Worm (Caenorhabditis elegans) whole organism, mixed stage, embryonic: Measurements from ENCODE around the gene F36F12.7.

ENCODE experiments used
- M03D4.4 ChIP-seq: sonication (generic microtip); optimal IDR thresholded peaks from 2 replicates; lab custom pipeline; 2017; ENCODE audit warnings: mild to moderate bottlenecking, missing genetic modification characterization, missing compliant biosample characterization
- bed-3 ChIP-seq: fragments of 200-800 bp; sonication (Bioruptor generic); optimal IDR thresholded peaks from 3 replicates; lab custom pipeline; 2018; ENCODE audit warnings: mild to moderate bottlenecking, missing genetic modification characterization, moderate library complexity, missing compliant biosample characterization
- blmp-1 ChIP-seq: fragments of 150-350 bp; optimal IDR thresholded peaks from 2 replicates; lab custom pipeline; 2014; ENCODE audit warnings: missing biosample characterization, missing genetic modification characterization
- ceh-39 ChIP-seq: fragments of 150-350 bp; optimal IDR thresholded peaks from 2 replicates; lab custom pipeline; 2014; ENCODE audit warnings: missing biosample characterization, missing genetic modification characterization
- ceh-43 ChIP-seq: fragments of 200-800 bp; sonication (Bioruptor generic); optimal IDR thresholded peaks from 2 replicates; lab custom pipeline; 2018; ENCODE audit warnings: mild to moderate bottlenecking, missing genetic modification characterization, moderate library complexity, missing compliant biosample characterization
- ces-1 ChIP-seq: fragments of 150-350 bp; optimal IDR thresholded peaks from 2 replicates; lab custom pipeline; 2014; ENCODE audit warnings: missing biosample characterization, missing genetic modification reagents, missing genetic modification characterization
- cnd-1 ChIP-seq: fragments of 200-800 bp; sonication (Bioruptor generic); optimal IDR thresholded peaks from 2 replicates; lab custom pipeline; 2018; ENCODE audit warnings: mild to moderate bottlenecking, missing genetic modification characterization, missing compliant biosample characterization
- drap-1 ChIP-seq: fragments of 200-800 bp; sonication (Bioruptor generic); optimal IDR thresholded peaks from 3 replicates; lab custom pipeline; 2018; ENCODE audit warnings: mild to moderate bottlenecking, missing genetic modification characterization, missing compliant biosample characterization
- elt-1 ChIP-seq: sonication (generic microtip); optimal IDR thresholded peaks from 2 replicates; lab custom pipeline; 2017; ENCODE audit warnings: missing genetic modification characterization, mild to moderate bottlenecking, missing compliant biosample characterization, antibody characterized with exemption, moderate library complexity, borderline replicate concordance; ENCODE audit not compliant: insufficient read depth
- elt-3 ChIP-seq: fragments of 150-350 bp; optimal IDR thresholded peaks from 2 replicates; lab custom pipeline; 2014; ENCODE audit warnings: missing biosample characterization, missing genetic modification characterization
- ham-2 ChIP-seq: fragments of 200-800 bp; sonication (Bioruptor generic); optimal IDR thresholded peaks from 2 replicates; lab custom pipeline; 2018; ENCODE audit warnings: mild to moderate bottlenecking, missing genetic modification characterization, missing compliant biosample characterization
- hlh-1 ChIP-seq: fragments of 150-350 bp; optimal IDR thresholded peaks from 2 replicates; lab custom pipeline; 2014; ENCODE audit warnings: missing biosample characterization, missing genetic modification reagents, missing genetic modification characterization
- lin-13 ChIP-seq: fragments of 150-350 bp; optimal IDR thresholded peaks from 2 replicates; lab custom pipeline; 2014; ENCODE audit warnings: missing biosample characterization, missing genetic modification characterization
- lin-32 ChIP-seq: fragments of 200-800 bp; sonication (Bioruptor generic); optimal IDR thresholded peaks from 2 replicates; lab custom pipeline; 2018; ENCODE audit warnings: mild to moderate bottlenecking, missing genetic modification characterization, missing compliant biosample characterization
- lsy-2 ChIP-seq: fragments of 150-350 bp; optimal IDR thresholded peaks from 2 replicates; lab custom pipeline; 2014; ENCODE audit warnings: missing biosample characterization, missing genetic modification characterization
- mab-5 ChIP-seq: fragments of 150-350 bp; optimal IDR thresholded peaks from 2 replicates; lab custom pipeline; 2014; ENCODE audit warnings: missing biosample characterization, missing genetic modification characterization
- mls-2 ChIP-seq: sonication (generic microtip); optimal IDR thresholded peaks from 2 replicates; lab custom pipeline; 2016; ENCODE audit warnings: mild to moderate bottlenecking, missing genetic modification characterization, moderate library complexity, missing compliant biosample characterization
- nhr-2 ChIP-seq: fragments of 150-350 bp; optimal IDR thresholded peaks from 2 replicates; lab custom pipeline; 2014; ENCODE audit warnings: missing biosample characterization, missing genetic modification characterization
- nhr-237 ChIP-seq: fragments of 150-350 bp; optimal IDR thresholded peaks from 2 replicates; lab custom pipeline; 2014; ENCODE audit warnings: missing biosample characterization, missing genetic modification characterization
- nhr-28 ChIP-seq: fragments of 150-350 bp; optimal IDR thresholded peaks from 2 replicates; lab custom pipeline; 2014; ENCODE audit warnings: missing biosample characterization, missing genetic modification characterization
- nhr-76 ChIP-seq: sonication (generic microtip); optimal IDR thresholded peaks from 2 replicates; lab custom pipeline; 2017; ENCODE audit warnings: missing biosample characterization, missing genetic modification characterization
- pha-4 ChIP-seq: fragments of 150-350 bp; optimal IDR thresholded peaks from 2 replicates; lab custom pipeline; 2018; ENCODE audit warnings: missing biosample characterization, missing genetic modification reagents, missing genetic modification characterization
- sem-2 ChIP-seq: fragments of 200-800 bp; sonication (Bioruptor generic); optimal IDR thresholded peaks from 2 replicates; lab custom pipeline; 2018; ENCODE audit warnings: mild to moderate bottlenecking, missing genetic modification characterization, missing compliant biosample characterization
- sptf-1 ChIP-seq: sonication (generic microtip); optimal IDR thresholded peaks from 2 replicates; lab custom pipeline; 2017; ENCODE audit warnings: mild to moderate bottlenecking, missing genetic modification characterization, moderate library complexity, missing compliant biosample characterization
- unc-120 ChIP-seq: sonication (generic microtip); optimal IDR thresholded peaks from 2 replicates; lab custom pipeline; 2017; ENCODE audit warnings: missing genetic modification characterization, missing compliant biosample characterization; ENCODE audit not compliant: poor library complexity, severe bottlenecking
- zip-8 ChIP-seq: fragments of 150-350 bp; optimal IDR thresholded peaks from 2 replicates; lab custom pipeline; 2014; ENCODE audit warnings: missing biosample characterization, missing genetic modification characterization

Gene F36F12.7

DNA sequence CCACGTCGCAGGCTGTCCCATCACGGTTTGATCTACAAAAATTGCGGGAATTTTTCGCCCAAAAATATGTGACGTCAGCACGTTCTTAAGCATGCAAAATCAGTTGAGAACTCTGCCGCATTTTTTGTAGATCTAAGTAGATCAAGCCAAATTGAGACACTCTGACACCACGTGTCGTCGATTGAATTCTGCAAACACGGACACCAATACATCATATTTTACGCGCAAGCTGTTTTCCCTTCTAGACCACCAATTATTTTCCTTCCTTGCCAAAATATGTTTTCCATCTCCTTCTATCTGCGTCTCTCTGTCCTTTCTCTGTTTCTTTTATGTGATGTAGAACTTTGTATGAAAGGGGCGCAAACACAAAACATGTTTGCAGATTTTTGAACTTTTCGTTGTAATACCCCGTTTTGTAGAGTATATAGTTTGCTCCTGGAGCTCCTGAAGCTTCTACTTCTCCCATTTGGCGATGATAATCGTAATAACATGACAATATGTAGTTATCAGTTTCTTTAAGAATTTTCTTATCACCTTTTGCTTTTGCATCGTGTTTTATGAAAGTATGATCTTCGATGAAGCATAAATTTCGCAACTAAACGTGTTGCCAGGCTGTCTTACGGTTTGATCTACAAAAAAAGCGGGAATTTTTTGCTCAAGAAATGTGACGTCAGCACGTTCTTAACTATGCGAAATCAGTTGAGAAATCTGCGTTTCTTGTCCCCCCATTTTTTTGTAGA, 43.2 kb upstream of the F36F12.7 start:
- TF ChIP-seq elt-1 (tag; lab: Kevin White, UChicago) (no peak), lsy-2 (tag; lab: Kevin White, UChicago) (no peak), ceh-43 (GFP tag; lab: Kevin White, UChicago) (no peak), sptf-1 (tag; lab: Kevin White, UChicago) (no peak), mab-5 (no peak), pha-4 (tag; lab: Kevin White, UChicago) (no peak), sem-2 (GFP tag; lab: Kevin White, UChicago) (no peak), zip-8 (tag; lab: Kevin White, UChicago) (no peak), cnd-1 (tag; lab: Kevin White, UChicago) (no peak), ces-1 (GFP tag; lab: Kevin White, UChicago) (no peak), lin-13 (tag; lab: Kevin White, UChicago) (no peak), ceh-39 (tag; lab: Kevin White, UChicago) (no peak), drap-1 (GFP tag; lab: Kevin White, UChicago) (no peak), mls-2 (tag; lab: Kevin White, UChicago) (no peak)

- no peak for TF ChIP-seq blmp-1 (tag; lab: Kevin White, UChicago)
These were observed 41.8 kb upstream of the F36F12.7 start, which contains the start of gene comt-3 for ce11 chrV:2057324-2057723. comt-3 (plus strand) TSS chrV:2057537.

DNA sequence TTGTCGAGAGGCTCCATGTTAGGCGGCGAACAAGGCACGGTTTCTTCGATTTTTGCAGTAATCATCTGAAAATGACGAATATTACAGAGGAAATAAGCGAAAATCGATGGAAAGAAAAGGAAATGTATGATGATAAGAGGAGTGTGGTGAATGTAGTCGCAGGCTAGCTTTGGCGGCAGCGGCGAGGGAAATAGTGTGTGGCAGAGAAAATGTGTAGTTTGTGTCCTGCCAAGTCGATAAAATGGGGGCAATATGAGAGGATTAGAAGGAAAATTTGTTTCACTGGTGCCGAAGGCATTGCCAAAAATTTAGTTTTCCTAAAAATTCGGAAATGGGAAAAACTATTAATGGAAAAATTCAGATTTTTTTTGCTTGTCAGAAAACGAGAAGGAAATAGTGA, 32.4 kb upstream of the F36F12.7 start, which contains the start of gene nhr-86:
Gene nhr-86, minus strand, starts transcription at position 71 of the 400 bp plus-strand sequence.
- no peak for TF ChIP-seq mab-5
- peak; percentile 53 for TF ChIP-seq ham-2 (GFP tag; lab: Kevin White, UChicago)
- TF ChIP-seq unc-120 (tag; lab: Kevin White, UChicago): peak; percentile 9
- no peak for TF ChIP-seq nhr-237 (tag; lab: Kevin White, UChicago)
- TF ChIP-seq drap-1 (GFP tag; lab: Kevin White, UChicago): no peak
- TF ChIP-seq nhr-28 (tag; lab: Kevin White, UChicago): peak; percentile 51
- no peak for TF ChIP-seq lsy-2 (tag; lab: Kevin White, UChicago)
- TF ChIP-seq mls-2 (tag; lab: Kevin White, UChicago): no peak
- TF ChIP-seq nhr-2 (tag; lab: Kevin White, UChicago): peak; percentile 31
- no peak for TF ChIP-seq pha-4 (tag; lab: Kevin White, UChicago)
- TF ChIP-seq hlh-1 (tag; lab: Kevin White, UChicago): no peak
- no peak for TF ChIP-seq M03D4.4 (tag; lab: Kevin White, UChicago)
- TF ChIP-seq ceh-39 (tag; lab: Kevin White, UChicago): peak; percentile 30
- no peak for TF ChIP-seq lin-32
- TF ChIP-seq bed-3 (GFP tag; lab: Kevin White, UChicago): no peak

ce11 chrV:2067419-2067818, 31.7 kb upstream of the F36F12.7 start:
- TF ChIP-seq unc-120 (tag; lab: Kevin White, UChicago): no peak

ce11 chrV:2067985-2068499, 31.1 kb upstream of the F36F12.7 start, which contains the start of gene lbp-9:
lbp-9 (plus strand) TSS chrV:2068449.
- no peak for TF ChIP-seq mab-5
- TF ChIP-seq M03D4.4 (tag; lab: Kevin White, UChicago): no peak
- TF ChIP-seq lin-32: no peak
- no peak for TF ChIP-seq mls-2 (tag; lab: Kevin White, UChicago)
- no peak for TF ChIP-seq elt-1 (tag; lab: Kevin White, UChicago)
- TF ChIP-seq sptf-1 (tag; lab: Kevin White, UChicago): no peak
- no peak for TF ChIP-seq elt-3 (tag; lab: Kevin White, UChicago)
- TF ChIP-seq ham-2 (GFP tag; lab: Kevin White, UChicago): no peak
- TF ChIP-seq nhr-76: no peak
- no peak for TF ChIP-seq bed-3 (GFP tag; lab: Kevin White, UChicago)
- TF ChIP-seq lsy-2 (tag; lab: Kevin White, UChicago): no peak
- TF ChIP-seq cnd-1 (tag; lab: Kevin White, UChicago): no peak
- no peak for TF ChIP-seq lin-13 (tag; lab: Kevin White, UChicago)
- no peak for TF ChIP-seq nhr-28 (tag; lab: Kevin White, UChicago)
